Fruit fly (Drosophila melanogaster) whole organism, embryonic: Measurements from ENCODE around the gene CCT3.

Experiments used
- Adf1 ChIP-seq: fragments of 200-800 bp; sonication (Bioruptor generic); IDR thresholded peaks from 2 replicates; pipeline ENCODE4 v1.3.6; 2022; ENCODE audit warnings: missing biosample characterization, missing genetic modification characterization
- Atf3 ChIP-seq: fragments of 200-800 bp; sonication (Bioruptor generic); optimal IDR thresholded peaks from 3 replicates; lab custom pipeline; 2016; ENCODE audit warnings: missing biosample characterization, missing genetic modification characterization
- CG10543 ChIP-seq: fragments of 200-800 bp; sonication (Bioruptor generic); optimal IDR thresholded peaks from 3 replicates; lab custom pipeline; 2017; ENCODE audit warnings: missing biosample characterization, mild to moderate bottlenecking, missing genetic modification characterization, moderate library complexity
- CG11247 ChIP-seq: fragments of 200-800 bp; sonication (Bioruptor generic); IDR thresholded peaks from 2 replicates; pipeline ENCODE4 v1.3.6; 2022; ENCODE audit warnings: missing biosample characterization, missing genetic modification characterization
- CG1529 ChIP-seq: fragments of 200-800 bp; sonication (Bioruptor generic); optimal IDR thresholded peaks from 3 replicates; lab custom pipeline; 2018; ENCODE audit warnings: missing biosample characterization, missing genetic modification characterization
- CG1602 ChIP-seq: fragments of 200-800 bp; sonication (Bioruptor generic); optimal IDR thresholded peaks from 3 replicates; lab custom pipeline; 2016; ENCODE audit warnings: missing biosample characterization, missing genetic modification characterization
- CG1832 ChIP-seq: fragments of 200-800 bp; sonication (Bioruptor generic); optimal IDR thresholded peaks from 2 replicates; lab custom pipeline; 2017; ENCODE audit warnings: missing biosample characterization, mild to moderate bottlenecking, missing genetic modification characterization, inconsistent platforms
- CG18764 ChIP-seq: fragments of 200-800 bp; sonication (Bioruptor generic); optimal IDR thresholded peaks from 3 replicates; lab custom pipeline; 2016; ENCODE audit warnings: missing biosample characterization, missing genetic modification characterization
- CG2712 ChIP-seq: fragments of 200-800 bp; optimal IDR thresholded peaks from 3 replicates; lab custom pipeline; 2019; ENCODE audit warnings: missing biosample characterization, mild to moderate bottlenecking, missing genetic modification characterization, moderate library complexity
- CG30020 ChIP-seq: fragments of 200-800 bp; optimal IDR thresholded peaks from 2 replicates; lab custom pipeline; 2019; ENCODE audit warnings: missing biosample characterization, mild to moderate bottlenecking, missing genetic modification characterization, moderate library complexity
- CG3163 ChIP-seq: fragments of 200-800 bp; sonication (Bioruptor generic); optimal IDR thresholded peaks from 3 replicates; lab custom pipeline; 2016; ENCODE audit warnings: missing biosample characterization, missing genetic modification characterization
- CG33557 ChIP-seq: fragments of 200-800 bp; sonication (Bioruptor generic); optimal IDR thresholded peaks from 2 replicates; lab custom pipeline; 2019; ENCODE audit warnings: missing biosample characterization, mild to moderate bottlenecking, missing genetic modification characterization, moderate library complexity
- CG34376 ChIP-seq: fragments of 200-800 bp; sonication (Bioruptor generic); optimal IDR thresholded peaks from 2 replicates; lab custom pipeline; 2018; ENCODE audit warnings: missing biosample characterization, mild to moderate bottlenecking, missing genetic modification characterization
- CG3726 ChIP-seq: fragments of 200-800 bp; sonication (Bioruptor generic); IDR thresholded peaks from 3 replicates; pipeline ENCODE4, ENCODE4 v1.3.6; 2022; ENCODE audit warnings: missing biosample characterization, missing genetic modification characterization
- CG8290 ChIP-seq, 3 experiments: fragments of 200-800 bp; sonication (Bioruptor generic); optimal IDR thresholded peaks; 2 replicates each; lab custom pipeline; 2016 to 2019; ENCODE audit warnings: missing biosample characterization in 3 of 3, missing genetic modification characterization in 3 of 3, mild to moderate bottlenecking in 2 of 3, moderate library complexity in 1 of 3
- CG8944 ChIP-seq: fragments of 200-800 bp; sonication (Bioruptor generic); optimal IDR thresholded peaks from 3 replicates; lab custom pipeline; 2016; ENCODE audit warnings: missing biosample characterization, missing genetic modification characterization
- CoRest ChIP-seq: fragments of 200-800 bp; sonication (Bioruptor generic); optimal IDR thresholded peaks from 3 replicates; lab custom pipeline; 2018; ENCODE audit warnings: missing biosample characterization, mild to moderate bottlenecking, missing genetic modification characterization, moderate library complexity
- Gug ChIP-seq: fragments of 200-800 bp; sonication (Bioruptor generic); IDR thresholded peaks from 4 replicates; pipeline ENCODE4 v1.3.6; 2022; ENCODE audit warnings: missing biosample characterization, missing genetic modification characterization
- H2.0 ChIP-seq: fragments of 200-800 bp; sonication (Bioruptor generic); IDR thresholded peaks from 2 replicates; pipeline ENCODE4 v1.3.6; 2022; ENCODE audit warnings: missing biosample characterization, missing genetic modification characterization
- HLHmδ ChIP-seq: fragments of 200-800 bp; sonication (Bioruptor generic); optimal IDR thresholded peaks from 2 replicates; lab custom pipeline; 2018; ENCODE audit warnings: missing biosample characterization, mild to moderate bottlenecking, missing genetic modification characterization, moderate library complexity
- Lim3 ChIP-seq: fragments of 200-800 bp; sonication (Bioruptor generic); IDR thresholded peaks from 2 replicates; pipeline ENCODE4 v1.3.6; 2022; ENCODE audit warnings: missing biosample characterization, missing genetic modification characterization
- MBD-R2 ChIP-seq: fragments of 200-800 bp; sonication (Bioruptor generic); IDR thresholded peaks from 2 replicates; pipeline ENCODE4 v1.3.6; 2022; ENCODE audit warnings: missing biosample characterization, missing genetic modification characterization
- Myb ChIP-seq: fragments of 200-800 bp; sonication (Bioruptor generic); optimal IDR thresholded peaks from 2 replicates; lab custom pipeline; 2016; ENCODE audit warnings: missing biosample characterization, missing genetic modification characterization
- Nf-YB ChIP-seq: fragments of 200-800 bp; sonication (Bioruptor generic); optimal IDR thresholded peaks from 3 replicates; lab custom pipeline; 2019; ENCODE audit warnings: missing biosample characterization, mild to moderate bottlenecking, missing genetic modification characterization, moderate library complexity
- Opbp ChIP-seq: fragments of 200-800 bp; sonication (Bioruptor generic); IDR thresholded peaks from 3 replicates; pipeline ENCODE4 v1.3.6; 2022; ENCODE audit warnings: missing biosample characterization, missing genetic modification characterization; ENCODE audit not compliant: partially characterized antibody
- Ptx1 ChIP-seq: fragments of 200-800 bp; sonication (Bioruptor generic); IDR thresholded peaks from 2 replicates; pipeline ENCODE4 v1.3.6; 2022; ENCODE audit warnings: missing biosample characterization, missing genetic modification characterization
- Scr ChIP-seq: fragments of 200-800 bp; sonication (Bioruptor generic); IDR thresholded peaks from 2 replicates; pipeline ENCODE4 v1.3.6; 2022; ENCODE audit warnings: missing biosample characterization, missing genetic modification characterization; ENCODE audit not compliant: partially characterized antibody
- ac ChIP-seq: fragments of 200-800 bp; sonication (Bioruptor generic); optimal IDR thresholded peaks from 3 replicates; lab custom pipeline; 2017; ENCODE audit warnings: missing biosample characterization, mild to moderate bottlenecking, missing genetic modification characterization
- ato ChIP-seq: fragments of 200-800 bp; sonication (Bioruptor generic); IDR thresholded peaks from 2 replicates; pipeline ENCODE4 v1.3.6; 2022; ENCODE audit warnings: missing biosample characterization, missing genetic modification characterization; ENCODE audit not compliant: partially characterized antibody
- cad ChIP-seq: fragments of >200 bp; optimal IDR thresholded peaks from 2 replicates; lab custom pipeline; 2017; ENCODE audit warnings: missing biosample characterization, missing genetic modification characterization
- caup ChIP-seq: fragments of 200-800 bp; sonication (Bioruptor generic); optimal IDR thresholded peaks from 3 replicates; lab custom pipeline; 2017; ENCODE audit warnings: missing biosample characterization, mild to moderate bottlenecking, missing genetic modification characterization, moderate library complexity; ENCODE audit not compliant: severe bottlenecking
- crc ChIP-seq: fragments of 200-800 bp; sonication (Bioruptor generic); optimal IDR thresholded peaks from 2 replicates; lab custom pipeline; 2016; ENCODE audit warnings: missing biosample characterization, missing genetic modification characterization
- croc ChIP-seq: fragments of 200-800 bp; sonication (Bioruptor generic); conservative IDR thresholded peaks from 3 replicates; pipeline ENCODE4 v1.3.6; 2022; ENCODE audit warnings: missing biosample characterization, missing genetic modification characterization
- dan ChIP-seq: fragments of 200-800 bp; sonication (Bioruptor generic); IDR thresholded peaks from 2 replicates; pipeline ENCODE4 v1.3.6; 2022; ENCODE audit warnings: missing biosample characterization, missing genetic modification characterization
- dati ChIP-seq: fragments of 200-800 bp; sonication (Bioruptor generic); IDR thresholded peaks from 2 replicates; pipeline ENCODE4 v1.3.6; 2022; ENCODE audit warnings: missing biosample characterization, missing genetic modification characterization
- esg ChIP-seq: fragments of 200-800 bp; sonication (Bioruptor generic); conservative IDR thresholded peaks from 2 replicates; pipeline ENCODE4 v1.3.6; 2022; ENCODE audit warnings: missing biosample characterization, missing genetic modification characterization
- gfzf ChIP-seq: fragments of 200-800 bp; sonication (Bioruptor generic); optimal IDR thresholded peaks from 2 replicates; lab custom pipeline; 2016; ENCODE audit warnings: missing biosample characterization, mild to moderate bottlenecking, missing genetic modification characterization, moderate library complexity
- grau ChIP-seq: fragments of 200-800 bp; optimal IDR thresholded peaks from 3 replicates; lab custom pipeline; 2019; ENCODE audit warnings: missing biosample characterization, mild to moderate bottlenecking, missing genetic modification characterization, moderate library complexity
- hkb ChIP-seq, 2 experiments: fragments of 200-800 bp in 1 of 2; fragments of >200 bp in 1 of 2; sonication (Bioruptor generic) in 1 of 2; IDR thresholded peaks in 1 of 2; optimal IDR thresholded peaks in 1 of 2; 2 replicates each; pipeline versions ENCODE4 v1.3.6 to Lab custom; 2017 to 2022; ENCODE audit warnings: missing biosample characterization in 1 of 2, missing genetic modification characterization in 1 of 2
- lab ChIP-seq: fragments of 200-800 bp; sonication (Bioruptor generic); optimal IDR thresholded peaks from 3 replicates; lab custom pipeline; 2017; ENCODE audit warnings: missing biosample characterization, missing genetic modification characterization, mild to moderate bottlenecking, moderate library complexity, missing genetic modification reagents
- lov ChIP-seq, 2 experiments: fragments of 200-800 bp in 1 of 2; fragments of >200 bp in 1 of 2; sonication (Bioruptor generic) in 1 of 2; IDR thresholded peaks in 1 of 2; optimal IDR thresholded peaks in 1 of 2; 2 replicates in 1 of 2; 3 replicates in 1 of 2; pipeline versions ENCODE4 v1.3.6 to Lab custom; 2017 to 2022; ENCODE audit warnings: missing biosample characterization in 1 of 2, missing genetic modification characterization in 1 of 2
- mam ChIP-seq: fragments of 200-800 bp; sonication (Bioruptor generic); optimal IDR thresholded peaks from 3 replicates; lab custom pipeline; 2016; ENCODE audit warnings: missing biosample characterization, missing genetic modification characterization
- mld ChIP-seq: fragments of 200-800 bp; sonication (Bioruptor generic); IDR thresholded peaks from 3 replicates; pipeline ENCODE4 v1.3.6; 2022; ENCODE audit warnings: missing biosample characterization, missing genetic modification characterization; ENCODE audit not compliant: partially characterized antibody
- pita ChIP-seq: fragments of 200-800 bp; sonication (Bioruptor generic); optimal IDR thresholded peaks from 2 replicates; lab custom pipeline; 2017; ENCODE audit warnings: missing biosample characterization, mild to moderate bottlenecking, missing genetic modification characterization
- pzg ChIP-seq: fragments of 200-800 bp; sonication (Bioruptor generic); optimal IDR thresholded peaks from 3 replicates; lab custom pipeline; 2018; ENCODE audit warnings: missing biosample characterization, mild to moderate bottlenecking, missing genetic modification characterization, moderate library complexity
- scrt ChIP-seq: fragments of 200-800 bp; sonication (Bioruptor generic); optimal IDR thresholded peaks from 2 replicates; lab custom pipeline; 2018; ENCODE audit warnings: missing biosample characterization, mild to moderate bottlenecking, missing genetic modification characterization, moderate library complexity
- sd ChIP-seq: fragments of 200-800 bp; sonication (Bioruptor generic); optimal IDR thresholded peaks from 3 replicates; lab custom pipeline; 2018; ENCODE audit warnings: missing biosample characterization, mild to moderate bottlenecking, missing genetic modification characterization, moderate library complexity
- sim ChIP-seq: fragments of 200-800 bp; sonication (Bioruptor generic); IDR thresholded peaks from 2 replicates; pipeline ENCODE4 v1.3.6; 2022; ENCODE audit warnings: missing biosample characterization, missing genetic modification characterization
- tin ChIP-seq: fragments of 200-800 bp; sonication (Bioruptor generic); optimal IDR thresholded peaks from 3 replicates; lab custom pipeline; 2016; ENCODE audit warnings: missing biosample characterization, missing genetic modification characterization
- z ChIP-seq: fragments of 200-800 bp; sonication (Bioruptor generic); IDR thresholded peaks from 3 replicates; pipeline ENCODE4 v1.3.6; 2022; ENCODE audit warnings: missing biosample characterization, missing genetic modification characterization

The CCT3 gene

dm6 chr3R:16650950-16651349, 3.5 kb downstream of the CCT3 start, which contains the start of gene Mettl4 (continued):
- TF ChIP-seq Atf3 (GFP tag; lab: Kevin White, UChicago) (no peak), ac (no peak), CG1529 (GFP tag; lab: Kevin White, UChicago) (no peak), Nf-YB (GFP tag; lab: Kevin White, UChicago) (no peak), caup (GFP tag; lab: Kevin White, UChicago) (no peak), pita (GFP tag; lab: Kevin White, UChicago) (no peak), CG33557 (no peak), ato (GFP tag; lab: Robert Waterston, UW) (peak; percentile 53; the same call in 1 of the 2 replicates), CG8944 (GFP tag; lab: Kevin White, UChicago) (no peak), CG2712 (tag; lab: Kevin White, UChicago) (no peak), CG3726 (GFP tag; lab: Robert Waterston, UW) (no peak), CG3163 (GFP tag; lab: Kevin White, UChicago) (no peak), sim (GFP tag; lab: Robert Waterston, UW) (no peak), mld (GFP tag; lab: Robert Waterston, UW) (no peak), lov (optimal IDR thresholded peaks at IDR 0.05; lab: Kevin White, UChicago) (no peak), lov (GFP tag; IDR thresholded peaks at IDR 0.05; lab: Robert Waterston, UW) (no peak), CG10543 (GFP tag; lab: Kevin White, UChicago) (no peak), dati (GFP tag; lab: Robert Waterston, UW) (no peak), CG8290 (GFP tag; optimal IDR thresholded peaks at IDR 0.05; lab: Kevin White, UChicago) (no peak), CG8290 (tag; optimal IDR thresholded peaks at IDR 0.05; lab: Kevin White, UChicago) (no peak), CG30020 (tag; lab: Kevin White, UChicago) (peak; percentile 6), CG1832 (GFP tag; lab: Kevin White, UChicago) (no peak), croc (GFP tag; lab: Robert Waterston, UW) (no peak), cad (GFP tag; lab: Kevin White, UChicago) (no peak), Opbp (peak; percentile 58; the same call in 2 of the 3 replicates), CG1602 (GFP tag; lab: Kevin White, UChicago) (no peak), CG18764 (no peak), CG11247 (GFP tag; lab: Robert Waterston, UW) (no peak), grau (tag; lab: Kevin White, UChicago) (no peak), gfzf (GFP tag; lab: Kevin White, UChicago) (no peak), pzg (GFP tag; lab: Kevin White, UChicago) (peak; percentile 50), H2.0 (GFP tag; lab: Robert Waterston, UW) (no peak), CG34376 (GFP tag; lab: Kevin White, UChicago) (no peak), scrt (GFP tag; lab: Kevin White, UChicago) (no peak), Lim3 (GFP tag; lab: Robert Waterston, UW) (no peak), esg (GFP tag; lab: Robert Waterston, UW) (no peak), z (GFP tag; lab: Robert Waterston, UW) (no peak), CoRest (tag; lab: Kevin White, UChicago) (peak; percentile 1), Scr (GFP tag; lab: Robert Waterston, UW) (peak; percentile 68), HLHmδ (GFP tag; lab: Kevin White, UChicago) (no peak), hkb (optimal IDR thresholded peaks at IDR 0.05; lab: Kevin White, UChicago) (no peak), hkb (GFP tag; IDR thresholded peaks at IDR 0.05; lab: Robert Waterston, UW) (no peak), MBD-R2 (peak; percentile 62), Myb (GFP tag; lab: Kevin White, UChicago) (peak; percentile 24), tin (GFP tag; lab: Kevin White, UChicago) (no peak), crc (GFP tag; lab: Kevin White, UChicago) (no peak), Adf1 (GFP tag; lab: Robert Waterston, UW) (no peak), Gug (no peak), sd (tag; lab: Kevin White, UChicago) (no peak), mam (GFP tag; lab: Kevin White, UChicago) (no peak), lab (GFP tag; lab: Kevin White, UChicago) (no peak), dan (GFP tag; lab: Robert Waterston, UW) (no peak), Ptx1 (GFP tag; lab: Robert Waterston, UW) (no peak)
